Worm (Caenorhabditis elegans): ENCODE data around the gene C06C6.8.

- TF ChIP-seq him-1 (tag; optimal IDR thresholded peaks at IDR 0.05) (no peak), dao-5 (tag; optimal IDR thresholded peaks at IDR 0.05) (no peak), W03F9.2 (tag; optimal IDR thresholded peaks at IDR 0.05) (no peak)
Measured at ce11 chrV:15972484-15972883, 24.5 kb upstream of the C06C6.8 start, which contains the start of gene sru-23.

Measured in whole organism, L4/young adult.